Fruit fly (Drosophila melanogaster) whole organism, embryonic: ENCODE results near the gene Gart.

Experiments used
- C15 ChIP-seq: fragments of 200-800 bp; sonication (Bioruptor generic); IDR thresholded peaks from 3 replicates; pipeline ENCODE4 v1.3.6; 2022; ENCODE audit warnings: missing biosample characterization, missing genetic modification characterization
- CG13775 ChIP-seq: fragments of 200-800 bp; sonication (Bioruptor generic); optimal IDR thresholded peaks from 3 replicates; lab custom pipeline; 2017; ENCODE audit warnings: missing biosample characterization, mild to moderate bottlenecking, missing genetic modification characterization
- CG18599 ChIP-seq: fragments of 200-800 bp; sonication (Bioruptor generic); optimal IDR thresholded peaks from 3 replicates; lab custom pipeline; 2017; ENCODE audit warnings: missing biosample characterization, missing genetic modification characterization, mild to moderate bottlenecking, moderate library complexity, missing genetic modification reagents
- CG2202 ChIP-seq: fragments of 200-800 bp; sonication (Bioruptor generic); optimal IDR thresholded peaks from 2 replicates; lab custom pipeline; 2018; ENCODE audit warnings: missing biosample characterization, mild to moderate bottlenecking, missing genetic modification characterization
- CG34376 ChIP-seq: fragments of 200-800 bp; sonication (Bioruptor generic); optimal IDR thresholded peaks from 2 replicates; lab custom pipeline; 2018; ENCODE audit warnings: missing biosample characterization, mild to moderate bottlenecking, missing genetic modification characterization
- H15 ChIP-seq: fragments of 200-800 bp; sonication (Bioruptor generic); IDR thresholded peaks from 3 replicates; pipeline ENCODE4 v1.3.6; 2022; ENCODE audit warnings: missing biosample characterization, missing genetic modification characterization
- Hey ChIP-seq: fragments of 200-800 bp; sonication (Bioruptor generic); optimal IDR thresholded peaks from 3 replicates; lab custom pipeline; 2018; ENCODE audit warnings: missing biosample characterization, mild to moderate bottlenecking, missing genetic modification characterization
- Hr39 ChIP-seq: fragments of >200 bp; optimal IDR thresholded peaks from 2 replicates; lab custom pipeline; 2017
- grau ChIP-seq: fragments of 200-800 bp; optimal IDR thresholded peaks from 3 replicates; lab custom pipeline; 2019; ENCODE audit warnings: missing biosample characterization, mild to moderate bottlenecking, missing genetic modification characterization, moderate library complexity
- sqz ChIP-seq: fragments of 200-800 bp; sonication (Bioruptor generic); optimal IDR thresholded peaks from 3 replicates; lab custom pipeline; 2018; ENCODE audit warnings: missing biosample characterization, mild to moderate bottlenecking, missing genetic modification characterization
- sug ChIP-seq: fragments of 200-800 bp; optimal IDR thresholded peaks from 2 replicates; lab custom pipeline; 2019; ENCODE audit warnings: missing biosample characterization, mild to moderate bottlenecking, missing genetic modification characterization, moderate library complexity

dm6 chr2L:7047703-7048102 lies 24.0 kb upstream of the Gart start:
- no peak for TF ChIP-seq C15
- no peak for TF ChIP-seq sug (tag; lab: Kevin White, UChicago)
- no peak for TF ChIP-seq CG2202 (tag; lab: Kevin White, UChicago)
- no peak for TF ChIP-seq sqz (GFP tag; lab: Kevin White, UChicago)
- no peak for TF ChIP-seq CG13775
- no peak for TF ChIP-seq H15 (GFP tag; lab: Robert Waterston, UW)
- no peak for TF ChIP-seq Hr39 (lab: Kevin White, UChicago)
- no peak for TF ChIP-seq CG18599
- TF ChIP-seq CG34376 (GFP tag; lab: Kevin White, UChicago): no peak
- no peak for TF ChIP-seq grau (tag; lab: Kevin White, UChicago)
- TF ChIP-seq Hey: no peak
